Fruit fly (Drosophila melanogaster) whole organism, embryonic: ENCODE measurements around the gene CG13862.
A peak's percentile ranks its signal among the peaks of the same experiment; 100 is the strongest.

Source experiments
- ATbp ChIP-seq: fragments of 200-800 bp; sonication (Bioruptor generic); optimal IDR thresholded peaks from 2 replicates; lab custom pipeline; 2017; ENCODE audit warnings: missing biosample characterization, mild to moderate bottlenecking, missing genetic modification characterization, missing genetic modification reagents
- Bdp1 ChIP-seq: fragments of 200-800 bp; sonication (Bioruptor generic); optimal IDR thresholded peaks from 3 replicates; lab custom pipeline; 2016; ENCODE audit warnings: missing biosample characterization, missing genetic modification characterization
- CG12236 ChIP-seq: fragments of 200-800 bp; sonication (Bioruptor generic); optimal IDR thresholded peaks from 2 replicates; lab custom pipeline; 2016; ENCODE audit warnings: missing biosample characterization, missing genetic modification characterization
- CG14441 ChIP-seq: fragments of 200-800 bp; sonication (Bioruptor generic); IDR thresholded peaks from 2 replicates; pipeline ENCODE4 v1.3.6; 2022; ENCODE audit warnings: missing biosample characterization, missing genetic modification characterization
- CG15696 ChIP-seq: fragments of 200-800 bp; sonication (Bioruptor generic); optimal IDR thresholded peaks from 2 replicates; lab custom pipeline; 2019; ENCODE audit warnings: missing biosample characterization, mild to moderate bottlenecking, missing genetic modification characterization, moderate library complexity
- CG1832 ChIP-seq: fragments of 200-800 bp; sonication (Bioruptor generic); optimal IDR thresholded peaks from 2 replicates; lab custom pipeline; 2017; ENCODE audit warnings: missing biosample characterization, mild to moderate bottlenecking, missing genetic modification characterization, inconsistent platforms
- CG31388 ChIP-seq: fragments of 200-800 bp; sonication (Bioruptor generic); optimal IDR thresholded peaks from 2 replicates; lab custom pipeline; 2016; ENCODE audit warnings: missing biosample characterization, missing genetic modification characterization
- CG31441 ChIP-seq: fragments of 200-800 bp; sonication (Bioruptor generic); IDR thresholded peaks from 2 replicates; pipeline ENCODE4 v1.3.6; 2022; ENCODE audit warnings: missing biosample characterization, missing genetic modification characterization
- CG32772 ChIP-seq: fragments of 200-800 bp; sonication (Bioruptor generic); IDR thresholded peaks from 2 replicates; pipeline ENCODE4 v1.3.6; 2022; ENCODE audit warnings: missing biosample characterization, missing genetic modification characterization
- CG34376 ChIP-seq: fragments of 200-800 bp; sonication (Bioruptor generic); optimal IDR thresholded peaks from 2 replicates; lab custom pipeline; 2018; ENCODE audit warnings: missing biosample characterization, mild to moderate bottlenecking, missing genetic modification characterization
- CG3995 ChIP-seq: fragments of 200-800 bp; sonication (Bioruptor generic); optimal IDR thresholded peaks from 3 replicates; lab custom pipeline; 2016; ENCODE audit warnings: missing biosample characterization, missing genetic modification characterization
- CG4424 ChIP-seq: fragments of 200-800 bp; sonication (Bioruptor generic); optimal IDR thresholded peaks from 3 replicates; lab custom pipeline; 2016; ENCODE audit warnings: missing biosample characterization, missing genetic modification characterization
- CG4820 ChIP-seq: fragments of 200-800 bp; sonication (Bioruptor generic); optimal IDR thresholded peaks from 3 replicates; lab custom pipeline; 2016; ENCODE audit warnings: missing biosample characterization, missing genetic modification characterization
- CG6689 ChIP-seq: fragments of 200-800 bp; sonication (Bioruptor generic); IDR thresholded peaks from 2 replicates; pipeline ENCODE4 v1.3.6; 2022; ENCODE audit warnings: missing biosample characterization, missing genetic modification characterization
- CG8281 ChIP-seq: fragments of 200-800 bp; sonication (Bioruptor generic); optimal IDR thresholded peaks from 2 replicates; lab custom pipeline; 2018; ENCODE audit warnings: missing biosample characterization, mild to moderate bottlenecking, missing genetic modification characterization, moderate library complexity
- CG8388 ChIP-seq: fragments of 200-800 bp; sonication (Bioruptor generic); optimal IDR thresholded peaks from 2 replicates; lab custom pipeline; 2019; ENCODE audit warnings: missing biosample characterization, mild to moderate bottlenecking, missing genetic modification characterization, moderate library complexity
- Chrac-16 ChIP-seq: fragments of 200-800 bp; sonication (Bioruptor generic); optimal IDR thresholded peaks from 3 replicates; lab custom pipeline; 2016; ENCODE audit warnings: missing biosample characterization, missing genetic modification characterization
- CoRest ChIP-seq: fragments of 200-800 bp; sonication (Bioruptor generic); optimal IDR thresholded peaks from 3 replicates; lab custom pipeline; 2018; ENCODE audit warnings: missing biosample characterization, mild to moderate bottlenecking, missing genetic modification characterization, moderate library complexity
- Deaf1 ChIP-seq: fragments of 200-800 bp; optimal IDR thresholded peaks from 3 replicates; lab custom pipeline; 2019; ENCODE audit warnings: missing biosample characterization, mild to moderate bottlenecking, missing genetic modification characterization, moderate library complexity
- E2f2 ChIP-seq: fragments of 200-800 bp; sonication (Bioruptor generic); IDR thresholded peaks from 2 replicates; pipeline ENCODE4 v1.3.6; 2022; ENCODE audit warnings: missing biosample characterization, missing genetic modification characterization
- H15 ChIP-seq: fragments of 200-800 bp; sonication (Bioruptor generic); IDR thresholded peaks from 3 replicates; pipeline ENCODE4 v1.3.6; 2022; ENCODE audit warnings: missing biosample characterization, missing genetic modification characterization
- Neu2 ChIP-seq: fragments of 200-800 bp; sonication (Bioruptor generic); optimal IDR thresholded peaks from 3 replicates; lab custom pipeline; 2016; ENCODE audit warnings: missing biosample characterization, missing genetic modification characterization, borderline replicate concordance
- NfI ChIP-seq: fragments of 200-800 bp; sonication (Bioruptor generic); optimal IDR thresholded peaks from 3 replicates; lab custom pipeline; 2018; ENCODE audit warnings: missing biosample characterization, mild to moderate bottlenecking, missing genetic modification characterization, moderate library complexity
- Oli ChIP-seq: fragments of 200-800 bp; sonication (Bioruptor generic); optimal IDR thresholded peaks from 2 replicates; lab custom pipeline; 2018; ENCODE audit warnings: missing biosample characterization, mild to moderate bottlenecking, missing genetic modification characterization, moderate library complexity
- Sox102F ChIP-seq: fragments of 200-800 bp; sonication (Bioruptor generic); optimal IDR thresholded peaks from 2 replicates; lab custom pipeline; 2018; ENCODE audit warnings: missing biosample characterization, mild to moderate bottlenecking, missing genetic modification characterization, moderate library complexity
- YL-1 ChIP-seq: fragments of 200-800 bp; sonication (Bioruptor generic); optimal IDR thresholded peaks from 3 replicates; lab custom pipeline; 2017; ENCODE audit warnings: missing biosample characterization, mild to moderate bottlenecking, missing genetic modification characterization
- amos ChIP-seq: fragments of 200-800 bp; sonication (Bioruptor generic); IDR thresholded peaks from 2 replicates; pipeline ENCODE4 v1.3.6; 2022; ENCODE audit warnings: missing biosample characterization, missing genetic modification characterization; ENCODE audit not compliant: partially characterized antibody
- br ChIP-seq: fragments of >200 bp; optimal IDR thresholded peaks from 2 replicates; lab custom pipeline; 2017
- ci ChIP-seq: fragments of 200-800 bp; sonication (Bioruptor generic); IDR thresholded peaks from 3 replicates; pipeline ENCODE4 v1.3.6; 2022; ENCODE audit warnings: missing biosample characterization, missing genetic modification characterization
- dan ChIP-seq: fragments of 200-800 bp; sonication (Bioruptor generic); IDR thresholded peaks from 2 replicates; pipeline ENCODE4 v1.3.6; 2022; ENCODE audit warnings: missing biosample characterization, missing genetic modification characterization
- dmrt11E ChIP-seq: fragments of 200-800 bp; sonication (Bioruptor generic); optimal IDR thresholded peaks from 3 replicates; lab custom pipeline; 2018; ENCODE audit warnings: missing biosample characterization, mild to moderate bottlenecking, missing genetic modification characterization, moderate library complexity
- dmrt99B ChIP-seq: fragments of 200-800 bp; sonication (Bioruptor generic); optimal IDR thresholded peaks from 2 replicates; lab custom pipeline; 2018; ENCODE audit warnings: missing biosample characterization, mild to moderate bottlenecking, missing genetic modification characterization, moderate library complexity
- dpn ChIP-seq, 2 experiments: fragments of 200-800 bp; sonication (Bioruptor generic); optimal IDR thresholded peaks; 3 replicates each; lab custom pipeline; 2016; ENCODE audit warnings: missing biosample characterization in 2 of 2, missing genetic modification characterization in 2 of 2
- exex ChIP-seq: fragments of 200-800 bp; sonication (Bioruptor generic); optimal IDR thresholded peaks from 4 replicates; lab custom pipeline; 2018; ENCODE audit warnings: missing biosample characterization, mild to moderate bottlenecking, missing genetic modification characterization, moderate library complexity
- gem ChIP-seq: fragments of 200-800 bp; sonication (Bioruptor generic); optimal IDR thresholded peaks from 2 replicates; lab custom pipeline; 2019; ENCODE audit warnings: missing biosample characterization, mild to moderate bottlenecking, missing genetic modification characterization, moderate library complexity
- jing ChIP-seq: fragments of 200-800 bp; sonication (Bioruptor generic); optimal IDR thresholded peaks from 2 replicates; lab custom pipeline; 2018; ENCODE audit warnings: missing biosample characterization, mild to moderate bottlenecking, missing genetic modification characterization
- lab ChIP-seq: fragments of 200-800 bp; sonication (Bioruptor generic); optimal IDR thresholded peaks from 3 replicates; lab custom pipeline; 2017; ENCODE audit warnings: missing biosample characterization, missing genetic modification characterization, mild to moderate bottlenecking, moderate library complexity, missing genetic modification reagents
- lmd ChIP-seq: fragments of 200-800 bp; sonication (Bioruptor generic); IDR thresholded peaks from 2 replicates; pipeline ENCODE4 v1.3.6; 2022; ENCODE audit warnings: missing biosample characterization, missing genetic modification characterization
- nerfin-2 ChIP-seq: fragments of 200-800 bp; sonication (Bioruptor generic); IDR thresholded peaks from 2 replicates; pipeline ENCODE4 v1.3.6; 2022; ENCODE audit warnings: missing biosample characterization, missing genetic modification characterization; ENCODE audit not compliant: partially characterized antibody
- nmo ChIP-seq: fragments of 200-800 bp; sonication (Bioruptor generic); optimal IDR thresholded peaks from 2 replicates; lab custom pipeline; 2018; ENCODE audit warnings: missing biosample characterization, mild to moderate bottlenecking, missing genetic modification characterization, moderate library complexity
- nom ChIP-seq: fragments of 200-800 bp; sonication (Bioruptor generic); optimal IDR thresholded peaks from 2 replicates; lab custom pipeline; 2017; ENCODE audit warnings: missing biosample characterization, missing genetic modification characterization, mild to moderate bottlenecking, moderate library complexity, missing genetic modification reagents
- phol ChIP-seq: fragments of 200-800 bp; sonication (Bioruptor generic); optimal IDR thresholded peaks from 3 replicates; lab custom pipeline; 2018; ENCODE audit warnings: missing biosample characterization, mild to moderate bottlenecking, missing genetic modification characterization, moderate library complexity
- sima ChIP-seq: fragments of 200-800 bp; sonication (Bioruptor generic); optimal IDR thresholded peaks from 2 replicates; lab custom pipeline; 2016; ENCODE audit warnings: missing biosample characterization, missing genetic modification characterization
- sisA ChIP-seq: fragments of 200-800 bp; sonication (Bioruptor generic); IDR thresholded peaks from 2 replicates; pipeline ENCODE4 v1.3.6; 2022; ENCODE audit warnings: missing biosample characterization, missing genetic modification characterization
- sna ChIP-seq: fragments of 200-800 bp; sonication (Bioruptor generic); IDR thresholded peaks from 2 replicates; pipeline ENCODE4 v1.3.6; 2022; ENCODE audit warnings: missing biosample characterization, missing genetic modification characterization; ENCODE audit not compliant: partially characterized antibody
- tll ChIP-seq, 2 experiments: fragments of 200-800 bp in 1 of 2; fragments of >200 bp in 1 of 2; sonication (Bioruptor generic) in 1 of 2; optimal IDR thresholded peaks; 2 replicates each; lab custom pipeline; 2017 to 2019; ENCODE audit warnings: missing biosample characterization in 2 of 2, missing genetic modification characterization in 2 of 2, mild to moderate bottlenecking in 1 of 2, moderate library complexity in 1 of 2
- zen ChIP-seq: fragments of 200-800 bp; sonication (Bioruptor generic); optimal IDR thresholded peaks from 3 replicates; lab custom pipeline; 2018; ENCODE audit warnings: missing biosample characterization, mild to moderate bottlenecking, missing genetic modification characterization, moderate library complexity

The CG13862 gene

dm6 chr3R:22324736-22325135 lies 7.1 kb upstream of the CG13862 start (continued):
- no peak for TF ChIP-seq dpn (GFP tag; optimal IDR thresholded peaks at IDR 0.05; lab: Kevin White, UChicago)
- peak; percentile 13 for TF ChIP-seq CG15696 (tag; lab: Kevin White, UChicago)
- TF ChIP-seq dmrt11E = peak; percentile 53
- no peak for TF ChIP-seq YL-1 (GFP tag; lab: Kevin White, UChicago)
- TF ChIP-seq phol (tag; lab: Kevin White, UChicago) = peak; percentile 42
- TF ChIP-seq CG8281 (tag; lab: Kevin White, UChicago) = no peak
- no peak for TF ChIP-seq CG1832 (GFP tag; lab: Kevin White, UChicago)
- TF ChIP-seq CG8388 = no peak
- TF ChIP-seq gem (tag; lab: Kevin White, UChicago) = no peak
- TF ChIP-seq, all 482 proteins: peak for 26

- peak; percentile 31; the same call in 1 of the 2 replicates for TF ChIP-seq lmd (GFP tag; lab: Robert Waterston, UW)
- peak; percentile 66 for TF ChIP-seq CG31441 (GFP tag; lab: Robert Waterston, UW)
- TF ChIP-seq CG32772 (GFP tag; lab: Robert Waterston, UW) = 0 out of 2 replicates have a peak, but pooled peaks have one; percentile 41
- peak; percentile 29; the same call in 1 of the 2 replicates for TF ChIP-seq CG14441 (GFP tag; lab: Robert Waterston, UW)
- TF ChIP-seq CG12236 = no peak
- peak; percentile 7 for TF ChIP-seq nmo (GFP tag; lab: Kevin White, UChicago)
- 0 out of 2 replicates have a peak, but pooled peaks have one; percentile 25 for TF ChIP-seq sisA (GFP tag; lab: Robert Waterston, UW)
- peak; percentile 37 for TF ChIP-seq Oli
- no peak for TF ChIP-seq NfI
- no peak for TF ChIP-seq nom (GFP tag; lab: Kevin White, UChicago)
- no peak for TF ChIP-seq Deaf1 (tag; lab: Kevin White, UChicago)
- TF ChIP-seq jing (GFP tag; lab: Kevin White, UChicago) = no peak
- TF ChIP-seq Chrac-16 = no peak
- no peak for TF ChIP-seq sima (GFP tag; lab: Kevin White, UChicago)
- no peak for TF ChIP-seq Bdp1 (GFP tag; lab: Kevin White, UChicago)
- TF ChIP-seq sna (GFP tag; lab: Robert Waterston, UW) = no peak
- TF ChIP-seq CoRest (tag; lab: Kevin White, UChicago) = peak; percentile 22
- TF ChIP-seq CG3995 (GFP tag; lab: Kevin White, UChicago) = no peak
- TF ChIP-seq lab = no peak
- TF ChIP-seq nerfin-2 (GFP tag; lab: Robert Waterston, UW) = no peak
- no peak for TF ChIP-seq CG31388 (GFP tag; lab: Kevin White, UChicago)
- TF ChIP-seq dan (GFP tag; lab: Robert Waterston, UW) = no peak
- peak; percentile 45; the same call in 1 of the 3 replicates for TF ChIP-seq ci (GFP tag; lab: Robert Waterston, UW)
- 0 out of 3 replicates have a peak, but pooled peaks have one; percentile 14 for TF ChIP-seq H15
- 0 out of 2 replicates have a peak, but pooled peaks have one; percentile 25 for TF ChIP-seq CG6689 (GFP tag; lab: Robert Waterston, UW)
- TF ChIP-seq tll (GFP tag; optimal IDR thresholded peaks at IDR 0.05; lab: Kevin White, UChicago) = no peak
- TF ChIP-seq Sox102F (GFP tag; lab: Kevin White, UChicago) = peak; percentile 74
- no peak for TF ChIP-seq CG4424 (GFP tag; lab: Kevin White, UChicago)
- TF ChIP-seq dmrt99B (tag; lab: Kevin White, UChicago) = peak; percentile 77
- TF ChIP-seq br = no peak
- no peak for TF ChIP-seq E2f2
- no peak for TF ChIP-seq CG4820 (GFP tag; lab: Kevin White, UChicago)
- TF ChIP-seq exex = no peak
- TF ChIP-seq zen (tag; lab: Kevin White, UChicago) = no peak
- peak; percentile 38 for TF ChIP-seq ATbp (GFP tag; lab: Kevin White, UChicago)
- no peak for TF ChIP-seq Neu2 (GFP tag; lab: Kevin White, UChicago)
- TF ChIP-seq amos (GFP tag; lab: Robert Waterston, UW) = no peak
- TF ChIP-seq CG34376 (GFP tag; lab: Kevin White, UChicago) = no peak
Observed at dm6 chr3R:22328665-22329350, 3.0 kb upstream of the CG13862 start, which contains the start of gene CG7080. CG7080 (plus strand) TSS chr3R:22329300.
